Fruit fly (Drosophila melanogaster) whole organism, wandering third instar larva: ENCODE data around the gene CG1146.

Experiments
- GATAd ChIP-seq: sonication (Bioruptor generic); optimal IDR thresholded peaks from 2 replicates; lab custom pipeline; 2016; ENCODE audit warnings: missing biosample characterization, missing genetic modification characterization
- Hr83 ChIP-seq: fragments of 200-300 bp; sonication (Bioruptor generic); optimal IDR thresholded peaks from 2 replicates; lab custom pipeline; 2016; ENCODE audit warnings: missing biosample characterization, mild to moderate bottlenecking, missing genetic modification characterization, moderate library complexity; ENCODE audit not compliant: poor library complexity, severe bottlenecking
- Mio ChIP-seq: sonication (Bioruptor generic); optimal IDR thresholded peaks from 2 replicates; lab custom pipeline; 2016; ENCODE audit warnings: missing biosample characterization, missing genetic modification characterization
- OdsH ChIP-seq: fragments of 200-800 bp; sonication (Bioruptor generic); optimal IDR thresholded peaks from 2 replicates; lab custom pipeline; 2016; ENCODE audit warnings: missing biosample characterization, mild to moderate bottlenecking, missing genetic modification characterization
- br ChIP-seq: fragments of 200-800 bp; sonication (Bioruptor generic); optimal IDR thresholded peaks from 2 replicates; lab custom pipeline; 2016; ENCODE audit warnings: missing biosample characterization, missing genetic modification characterization
- brk ChIP-seq: fragments of 200-800 bp; sonication (Bioruptor generic); optimal IDR thresholded peaks from 2 replicates; lab custom pipeline; 2016; ENCODE audit warnings: missing biosample characterization, mild to moderate bottlenecking, missing genetic modification characterization
- dl ChIP-seq, 2 experiments: fragments of 175-275, 200-275 bp in 1 of 2; fragments of 200-275 bp in 1 of 2; sonication (Bioruptor generic); optimal IDR thresholded peaks; lab custom pipeline; 2018; ENCODE audit warnings: mild to moderate bottlenecking in 2 of 2, missing biosample characterization in 2 of 2, missing genetic modification characterization in 2 of 2, moderate library complexity in 2 of 2; ENCODE audit not compliant: partially characterized antibody in 2 of 2, insufficient read depth in 1 of 2
- h ChIP-seq: fragments of 200-800 bp; sonication (Bioruptor generic); optimal IDR thresholded peaks from 3 replicates; lab custom pipeline; 2016; ENCODE audit warnings: missing biosample characterization, mild to moderate bottlenecking, missing genetic modification characterization
- rgr ChIP-seq: fragments of 200-800 bp; sonication (Bioruptor generic); optimal IDR thresholded peaks from 3 replicates; lab custom pipeline; 2016; ENCODE audit warnings: missing biosample characterization, mild to moderate bottlenecking, missing genetic modification characterization
- usp ChIP-seq: fragments of >200 bp; optimal IDR thresholded peaks from 2 replicates; lab custom pipeline; 2017; ENCODE audit warnings: missing biosample characterization, missing genetic modification characterization

- TF ChIP-seq usp (GFP tag; lab: Kevin White, UChicago): no peak
- TF ChIP-seq brk: no peak
- no peak for TF ChIP-seq Mio (GFP tag; lab: Kevin White, UChicago)
- TF ChIP-seq GATAd (GFP tag; lab: Kevin White, UChicago): no peak
- TF ChIP-seq rgr: no peak
- no peak for TF ChIP-seq br (GFP tag; lab: Kevin White, UChicago)
- TF ChIP-seq dl (GFP tag; optimal IDR thresholded peaks at IDR 0.05; lab: Kevin White, UChicago; ENCODE audit: insufficient read depth in 1 of 2, partially characterized antibody in 2 of 2): no peak
- TF ChIP-seq Hr83 (GFP tag; lab: Kevin White, UChicago): no peak
- no peak for TF ChIP-seq h (GFP tag; lab: Kevin White, UChicago)
- no peak for TF ChIP-seq OdsH
These were observed 52.8 kb downstream of the CG1146 start for dm6 chr3L:2541361-2541760.
